Fruit fly (Drosophila melanogaster): ENCODE results near the gene Vha13.

Gene Vha13

dm6 chr3R:19644094-19644900 is at the start of gene Vha13 (continued):
- TF ChIP-seq Antp (GFP tag; optimal IDR thresholded peaks at IDR 0.05) (peak; percentile 64), gcm (GFP tag; optimal IDR thresholded peaks at IDR 0.05) (peak; percentile 17), gem (tag; optimal IDR thresholded peaks at IDR 0.05) (peak; percentile 51), Side (GFP tag; optimal IDR thresholded peaks at IDR 0.05) (peak; percentile 34), CG4820 (GFP tag; optimal IDR thresholded peaks at IDR 0.05) (peak; percentile 35), CG8388 (GFP tag; optimal IDR thresholded peaks at IDR 0.05) (no peak), Dll (GFP tag; IDR thresholded peaks at IDR 0.05; ENCODE audit: partially characterized antibody) (no peak; the same call in 3 of the 4 replicates), CG9817 (tag; optimal IDR thresholded peaks at IDR 0.05) (peak; percentile 53), org-1 (GFP tag; optimal IDR thresholded peaks at IDR 0.05) (no peak), CG8281 (tag; optimal IDR thresholded peaks at IDR 0.05) (no peak), CG33557 (GFP tag; optimal IDR thresholded peaks at IDR 0.05) (no peak), hth (optimal IDR thresholded peaks at IDR 0.05) (no peak), repo (GFP tag; optimal IDR thresholded peaks at IDR 0.05) (peak; percentile 41), crp (GFP tag; optimal IDR thresholded peaks at IDR 0.05) (peak in 1 of 2 experiments; percentile 56), sima (GFP tag; optimal IDR thresholded peaks at IDR 0.05) (no peak), CG7786 (GFP tag; optimal IDR thresholded peaks at IDR 0.05) (peak; percentile 16), knrl (GFP tag; IDR thresholded peaks at IDR 0.05; ENCODE audit: partially characterized antibody) (peak; percentile 52), bbx (GFP tag; IDR thresholded peaks at IDR 0.05; ENCODE audit: partially characterized antibody) (peak; percentile 79), HLH4C (GFP tag; IDR thresholded peaks at IDR 0.05; ENCODE audit: partially characterized antibody) (peak; percentile 7; the same call in 1 of the 3 replicates), BEAF-32 (GFP tag; optimal IDR thresholded peaks at IDR 0.05) (peak; percentile 72), kah (GFP tag; optimal IDR thresholded peaks at IDR 0.05) (no peak), CG7372 (GFP tag; IDR thresholded peaks at IDR 0.05) (peak; percentile 40; the same call in 1 of the 2 replicates), CG14050 (GFP tag; IDR thresholded peaks at IDR 0.05) (no peak), CG13296 (GFP tag; optimal IDR thresholded peaks at IDR 0.05) (peak; percentile 70), Sry-β (GFP tag; optimal IDR thresholded peaks at IDR 0.05) (no peak), CG10979 (tag; optimal IDR thresholded peaks at IDR 0.05) (no peak), CG9609 (GFP tag; optimal IDR thresholded peaks at IDR 0.05) (peak; percentile 64), B-H2 (GFP tag; optimal IDR thresholded peaks at IDR 0.05) (peak; percentile 59), her (GFP tag; optimal IDR thresholded peaks at IDR 0.05) (peak; percentile 57), ase (GFP tag; IDR thresholded peaks at IDR 0.05) (0 out of 3 replicates have a peak, but pooled peaks have one; percentile 36), CG32767 (GFP tag; IDR thresholded peaks at IDR 0.05) (no peak), H15 (GFP tag; IDR thresholded peaks at IDR 0.05) (peak; percentile 38; the same call in 1 of the 3 replicates), CG5180 (GFP tag; optimal IDR thresholded peaks at IDR 0.05) (no peak), Tbp (GFP tag; optimal IDR thresholded peaks at IDR 0.05) (no peak), Bgb (GFP tag; IDR thresholded peaks at IDR 0.05; ENCODE audit: partially characterized antibody) (peak; percentile 79), salm (tag; optimal IDR thresholded peaks at IDR 0.05) (no peak), Atf-2 (GFP tag; optimal IDR thresholded peaks at IDR 0.05) (no peak), Oli (tag; optimal IDR thresholded peaks at IDR 0.05) (no peak), ATbp (GFP tag; optimal IDR thresholded peaks at IDR 0.05) (peak; percentile 4), da (GFP tag; optimal IDR thresholded peaks at IDR 0.05) (no peak), CG32772 (GFP tag; IDR thresholded peaks at IDR 0.05) (peak; percentile 41; the same call in 1 of the 2 replicates), ind (GFP tag; optimal IDR thresholded peaks at IDR 0.05) (peak; percentile 50), ranshi (GFP tag; IDR thresholded peaks at IDR 0.05) (peak; percentile 40), Drgx (GFP tag; IDR thresholded peaks at IDR 0.05) (no peak), HmgZ (tag; optimal IDR thresholded peaks at IDR 0.05) (peak; percentile 53), CG3163 (GFP tag; optimal IDR thresholded peaks at IDR 0.05) (peak; percentile 2), odd (GFP tag; optimal IDR thresholded peaks at IDR 0.05) (no peak), CG14441 (GFP tag; IDR thresholded peaks at IDR 0.05) (peak; percentile 55)
